Worm (Caenorhabditis elegans) whole organism, young adult: ENCODE data around the gene tcl-2.
"Not testable (repeated sequence)": the region's sequence is repeated elsewhere in the genome, so short reads cannot be mapped to it uniquely, and the experiment has no call there.

Experiments used
- ets-4 ChIP-seq: fragments of 200-800 bp; sonication (Bioruptor generic); optimal IDR thresholded peaks from 2 replicates; lab custom pipeline; 2018; ENCODE audit warnings: mild to moderate bottlenecking, missing genetic modification characterization, missing compliant biosample characterization
- unc-130 ChIP-seq: sonication (generic microtip); optimal IDR thresholded peaks from 2 replicates; lab custom pipeline; 2016; ENCODE audit warnings: missing genetic modification reagents, missing genetic modification characterization, missing compliant biosample characterization

- TF ChIP-seq unc-130, ets-4 (GFP tag; lab: Kevin White, UChicago): not testable (repeated sequence)
Observed at ce11 chrIV:215723-216122, 36.8 kb downstream of the tcl-2 start.
